Fruit fly (Drosophila melanogaster): ENCODE data around the gene Ccdc39.

The Ccdc39 gene

dm6 chr3R:4746189-4746771 lies 38.2 kb downstream of the Ccdc39 start:
- no peak for TF ChIP-seq CG17801 (GFP tag; optimal IDR thresholded peaks at IDR 0.05; ENCODE audit: partially characterized antibody)

- TF ChIP-seq CG17801 (GFP tag; optimal IDR thresholded peaks at IDR 0.05; ENCODE audit: partially characterized antibody) = no peak
Measured at dm6 chr3R:4745544-4745943, 39.0 kb downstream of the Ccdc39 start.

- peak; percentile 68 for TF ChIP-seq CG17801 (GFP tag; optimal IDR thresholded peaks at IDR 0.05; ENCODE audit: partially characterized antibody)
Measured at dm6 chr3R:4740592-4741500, 43.7 kb downstream of the Ccdc39 start.

- peak; percentile 34 for TF ChIP-seq CG17801 (GFP tag; optimal IDR thresholded peaks at IDR 0.05; ENCODE audit: partially characterized antibody)
Measured at dm6 chr3R:4739492-4740431, 44.8 kb downstream of the Ccdc39 start.

dm6 chr3R:4739192-4739491 lies 45.4 kb downstream of the Ccdc39 start:
- no peak for TF ChIP-seq CG17801 (GFP tag; optimal IDR thresholded peaks at IDR 0.05; ENCODE audit: partially characterized antibody)

dm6 chr3R:4738494-4739191 lies 45.9 kb downstream of the Ccdc39 start:
- TF ChIP-seq CG17801 (GFP tag; optimal IDR thresholded peaks at IDR 0.05; ENCODE audit: partially characterized antibody) = no peak

- no peak for TF ChIP-seq CG17801 (GFP tag; optimal IDR thresholded peaks at IDR 0.05; ENCODE audit: partially characterized antibody)
Measured at dm6 chr3R:4731828-4732657, 52.5 kb downstream of the Ccdc39 start, which contains the start of gene Nep2. TSS of gene Nep2 (minus strand) at chr3R:4731878.
